Fruit fly (Drosophila melanogaster): ENCODE results near the gene Kat60.

The Kat60 gene

dm6 chr3R:5232197-5232607 is at the start of gene Kat60, which contains the start of gene Mms19:
TSS of gene Kat60 (minus strand) at chr3R:5232209.
TSS of gene Mms19 (plus strand) at chr3R:5232543.
- TF ChIP-seq fkh (GFP tag; optimal IDR thresholded peaks at IDR 0.05): no peak
- TF ChIP-seq Eip75B (GFP tag; optimal IDR thresholded peaks at IDR 0.05): peak; percentile 55
- peak; percentile 40 for TF ChIP-seq CG11902 (GFP tag; optimal IDR thresholded peaks at IDR 0.05)
- TF ChIP-seq CG10669 (GFP tag; optimal IDR thresholded peaks at IDR 0.05): no peak
- TF ChIP-seq salr (GFP tag; optimal IDR thresholded peaks at IDR 0.05): no peak
- TF ChIP-seq ss (GFP tag; optimal IDR thresholded peaks at IDR 0.05): no peak
- TF ChIP-seq fd59A (GFP tag; optimal IDR thresholded peaks at IDR 0.05): no peak
- peak; percentile 75 for TF ChIP-seq Eip78C (GFP tag)
- TF ChIP-seq fd85E (GFP tag; optimal IDR thresholded peaks at IDR 0.05): no peak
- no peak; the same call in 2 of the 3 replicates for TF ChIP-seq CG6163 (GFP tag; IDR thresholded peaks at IDR 0.05)
- TF ChIP-seq cyc (GFP tag; optimal IDR thresholded peaks at IDR 0.05): peak; percentile 77
- no peak for TF ChIP-seq CG6808 (GFP tag; optimal IDR thresholded peaks at IDR 0.05)
- no peak for TF ChIP-seq CG16779 (tag; optimal IDR thresholded peaks at IDR 0.05)
- no peak for TF ChIP-seq CG11762 (GFP tag; optimal IDR thresholded peaks at IDR 0.05; ENCODE audit: insufficient read depth)
- TF ChIP-seq spab (GFP tag; optimal IDR thresholded peaks at IDR 0.05): no peak
- no peak for TF ChIP-seq CG15336 (GFP tag; IDR thresholded peaks at IDR 0.05)
- TF ChIP-seq CG3919 (GFP tag; optimal IDR thresholded peaks at IDR 0.05): peak; percentile 43
- TF ChIP-seq CG7368 (GFP tag; optimal IDR thresholded peaks at IDR 0.05): no peak
- TF ChIP-seq CG1621 (tag; optimal IDR thresholded peaks at IDR 0.05): no peak
- peak; percentile 65 for TF ChIP-seq CG10631 (GFP tag; optimal IDR thresholded peaks at IDR 0.05)
- peak; percentile 2 for TF ChIP-seq Eip93F (GFP tag; optimal IDR thresholded peaks at IDR 0.05)
- TF ChIP-seq Met (GFP tag; optimal IDR thresholded peaks at IDR 0.05): no peak
- peak; percentile 29 for TF ChIP-seq CG8632 (GFP tag; optimal IDR thresholded peaks at IDR 0.05)
- TF ChIP-seq Sox14 (GFP tag; optimal IDR thresholded peaks at IDR 0.05): peak; percentile 81
- peak; percentile 16 for TF ChIP-seq CG34406 (GFP tag; optimal IDR thresholded peaks at IDR 0.05)
- TF ChIP-seq CG31627 (GFP tag; optimal IDR thresholded peaks at IDR 0.05): peak; percentile 80
- TF ChIP-seq svp (GFP tag): peak; percentile 88
- no peak for TF ChIP-seq Lpt (GFP tag; optimal IDR thresholded peaks at IDR 0.05)
- peak; percentile 48 for TF ChIP-seq achi (GFP tag; optimal IDR thresholded peaks at IDR 0.05)
- TF ChIP-seq pdm3 (GFP tag; optimal IDR thresholded peaks at IDR 0.05): peak; percentile 68
- TF ChIP-seq topi (GFP tag; optimal IDR thresholded peaks at IDR 0.05): peak; percentile 60
- TF ChIP-seq net (GFP tag; optimal IDR thresholded peaks at IDR 0.05): no peak
- TF ChIP-seq CG6276 (GFP tag; optimal IDR thresholded peaks at IDR 0.05): no peak
- TF ChIP-seq CG8119 (GFP tag; IDR thresholded peaks at IDR 0.05): no peak
- peak; percentile 64 for TF ChIP-seq Sox15 (GFP tag; optimal IDR thresholded peaks at IDR 0.05)
- no peak for TF ChIP-seq CG8319 (GFP tag; optimal IDR thresholded peaks at IDR 0.05)
- peak; percentile 80 for TF ChIP-seq Hr39 (GFP tag; optimal IDR thresholded peaks at IDR 0.05)
- TF ChIP-seq Ets96B (tag; optimal IDR thresholded peaks at IDR 0.05): peak; percentile 48
- peak; percentile 71 for TF ChIP-seq Hr4 (GFP tag; optimal IDR thresholded peaks at IDR 0.05)
- no peak for TF ChIP-seq OdsH (GFP tag; optimal IDR thresholded peaks at IDR 0.05)
- peak; percentile 58; the same call in 1 of the 3 replicates for TF ChIP-seq eg (GFP tag; IDR thresholded peaks at IDR 0.05)
- peak; percentile 77 for TF ChIP-seq lz (GFP tag; optimal IDR thresholded peaks at IDR 0.05)
- peak; percentile 50 for TF ChIP-seq CG6792 (GFP tag; optimal IDR thresholded peaks at IDR 0.05)
- no peak for TF ChIP-seq Smox (GFP tag; optimal IDR thresholded peaks at IDR 0.05)
- TF ChIP-seq CG3032 (tag; optimal IDR thresholded peaks at IDR 0.05): peak; percentile 57
- TF ChIP-seq CG6854 (GFP tag; optimal IDR thresholded peaks at IDR 0.05): no peak
- no peak for TF ChIP-seq CG32006 (GFP tag; optimal IDR thresholded peaks at IDR 0.05)
- TF ChIP-seq Hr38 (GFP tag; optimal IDR thresholded peaks at IDR 0.05): no peak
- TF ChIP-seq Ets21C (GFP tag; optimal IDR thresholded peaks at IDR 0.05): peak; percentile 77
- no peak for TF ChIP-seq acj6 (GFP tag; optimal IDR thresholded peaks at IDR 0.05)
- no peak for TF ChIP-seq CG9139 (GFP tag; optimal IDR thresholded peaks at IDR 0.05)
- TF ChIP-seq dsx (GFP tag; optimal IDR thresholded peaks at IDR 0.05; ENCODE audit: poor library complexity, severe bottlenecking): no peak
- TF ChIP-seq vri (GFP tag; optimal IDR thresholded peaks at IDR 0.05): peak; percentile 62

All from whole organism, prepupa.